Fruit fly (Drosophila melanogaster) whole organism, prepupa: Measurements from ENCODE around the gene spir.

Experiments used
- Blimp-1 ChIP-seq: fragments of 200-800 bp; sonication (Bioruptor generic); optimal IDR thresholded peaks from 3 replicates; lab custom pipeline; 2017; ENCODE audit warnings: missing biosample characterization, missing genetic modification characterization, mild to moderate bottlenecking, moderate library complexity, missing genetic modification reagents
- CG10631 ChIP-seq: fragments of 200-800 bp; sonication (Bioruptor generic); optimal IDR thresholded peaks from 2 replicates; lab custom pipeline; 2016; ENCODE audit warnings: missing biosample characterization, missing genetic modification characterization
- CG11762 ChIP-seq: fragments of 200-800 bp; sonication (Bioruptor generic); optimal IDR thresholded peaks from 3 replicates; lab custom pipeline; 2016; ENCODE audit warnings: missing biosample characterization, missing genetic modification characterization; ENCODE audit not compliant: insufficient read depth
- CG11902 ChIP-seq: fragments of 200-800 bp; sonication (Bioruptor generic); optimal IDR thresholded peaks from 3 replicates; lab custom pipeline; 2016; ENCODE audit warnings: missing biosample characterization, missing genetic modification characterization
- CG15336 ChIP-seq: fragments of 200-800 bp; sonication (Bioruptor generic); IDR thresholded peaks from 2 replicates; pipeline ENCODE4 v1.3.6; 2022; ENCODE audit warnings: missing biosample characterization, missing genetic modification characterization
- CG16779 ChIP-seq: fragments of 200-800 bp; sonication (Bioruptor generic); optimal IDR thresholded peaks from 3 replicates; lab custom pipeline; 2017; ENCODE audit warnings: missing biosample characterization, mild to moderate bottlenecking, missing genetic modification characterization
- CG31627 ChIP-seq: fragments of 200-800 bp; sonication (Bioruptor generic); optimal IDR thresholded peaks from 3 replicates; lab custom pipeline; 2016; ENCODE audit warnings: missing biosample characterization, missing genetic modification characterization
- CG34406 ChIP-seq: fragments of 200-800 bp; sonication (Bioruptor generic); optimal IDR thresholded peaks from 3 replicates; lab custom pipeline; 2016; ENCODE audit warnings: missing biosample characterization, missing genetic modification characterization
- CG4318 ChIP-seq: fragments of 200-800 bp; sonication (Bioruptor generic); optimal IDR thresholded peaks from 3 replicates; lab custom pipeline; 2017; ENCODE audit warnings: missing biosample characterization, mild to moderate bottlenecking, missing genetic modification characterization
- CG6163 ChIP-seq: fragments of 200-800 bp; sonication (Bioruptor generic); IDR thresholded peaks from 3 replicates; pipeline ENCODE4 v1.3.6; 2022; ENCODE audit warnings: missing biosample characterization, missing genetic modification characterization
- CG6854 ChIP-seq: fragments of 200-800 bp; sonication (Bioruptor generic); optimal IDR thresholded peaks from 2 replicates; lab custom pipeline; 2017; ENCODE audit warnings: missing biosample characterization, mild to moderate bottlenecking, missing genetic modification characterization
- CG7368 ChIP-seq: fragments of 200-800 bp; sonication (Bioruptor generic); optimal IDR thresholded peaks from 3 replicates; lab custom pipeline; 2016; ENCODE audit warnings: missing biosample characterization, missing genetic modification characterization
- CG8319 ChIP-seq: fragments of 200-800 bp; sonication (Bioruptor generic); optimal IDR thresholded peaks from 3 replicates; lab custom pipeline; 2016; ENCODE audit warnings: missing biosample characterization, missing genetic modification characterization
- CG8632 ChIP-seq: fragments of 200-800 bp; sonication (Bioruptor generic); optimal IDR thresholded peaks from 3 replicates; lab custom pipeline; 2016; ENCODE audit warnings: missing biosample characterization, missing genetic modification characterization
- Eip93F ChIP-seq: fragments of 200-800 bp; sonication (Bioruptor generic); optimal IDR thresholded peaks from 2 replicates; lab custom pipeline; 2016; ENCODE audit warnings: missing biosample characterization, mild to moderate bottlenecking, missing genetic modification characterization
- Hr39 ChIP-seq: fragments of 200-800 bp; sonication (Bioruptor generic); optimal IDR thresholded peaks from 2 replicates; lab custom pipeline; 2016; ENCODE audit warnings: missing biosample characterization, missing genetic modification characterization
- Hr4 ChIP-seq: fragments of 200-800 bp; sonication (Bioruptor generic); optimal IDR thresholded peaks from 3 replicates; lab custom pipeline; 2016; ENCODE audit warnings: missing biosample characterization, missing genetic modification characterization
- Met ChIP-seq: fragments of 200-800 bp; sonication (Bioruptor generic); optimal IDR thresholded peaks from 3 replicates; lab custom pipeline; 2016; ENCODE audit warnings: missing biosample characterization, missing genetic modification characterization
- OdsH ChIP-seq: fragments of 200-800 bp; sonication (Bioruptor generic); optimal IDR thresholded peaks from 3 replicates; lab custom pipeline; 2016; ENCODE audit warnings: missing biosample characterization, missing genetic modification characterization
- Sox14 ChIP-seq: fragments of 200-800 bp; sonication (Bioruptor generic); optimal IDR thresholded peaks from 3 replicates; lab custom pipeline; 2016; ENCODE audit warnings: missing biosample characterization, missing genetic modification characterization
- achi ChIP-seq: fragments of 200-800 bp; sonication (Bioruptor generic); optimal IDR thresholded peaks from 3 replicates; lab custom pipeline; 2016; ENCODE audit warnings: missing biosample characterization, missing genetic modification characterization
- acj6 ChIP-seq: fragments of 200-800 bp; sonication (Bioruptor generic); optimal IDR thresholded peaks from 3 replicates; lab custom pipeline; 2016; ENCODE audit warnings: missing biosample characterization, missing genetic modification characterization
- dac ChIP-seq: fragments of 200-800 bp; sonication (Bioruptor generic); optimal IDR thresholded peaks from 2 replicates; lab custom pipeline; 2017; ENCODE audit warnings: missing biosample characterization, mild to moderate bottlenecking, missing genetic modification characterization
- eg ChIP-seq: fragments of 200-800 bp; sonication (Bioruptor generic); IDR thresholded peaks from 3 replicates; pipeline ENCODE4 v1.3.6; 2022; ENCODE audit warnings: missing biosample characterization, missing genetic modification characterization
- esn ChIP-seq: fragments of 200-800 bp; sonication (Bioruptor generic); optimal IDR thresholded peaks from 2 replicates; lab custom pipeline; 2016; ENCODE audit warnings: missing biosample characterization, mild to moderate bottlenecking, missing genetic modification characterization, moderate library complexity
- fd85E ChIP-seq: fragments of 200-800 bp; sonication (Bioruptor generic); optimal IDR thresholded peaks from 3 replicates; lab custom pipeline; 2016; ENCODE audit warnings: missing biosample characterization, missing genetic modification characterization
- fkh ChIP-seq: fragments of 200-800 bp; sonication (Bioruptor generic); optimal IDR thresholded peaks from 3 replicates; lab custom pipeline; 2017; ENCODE audit warnings: missing biosample characterization, mild to moderate bottlenecking, missing genetic modification characterization, moderate library complexity
- lz ChIP-seq: fragments of 200-800 bp; sonication (Bioruptor generic); optimal IDR thresholded peaks from 3 replicates; lab custom pipeline; 2016; ENCODE audit warnings: missing biosample characterization, missing genetic modification characterization
- net ChIP-seq: fragments of 200-800 bp; sonication (Bioruptor generic); optimal IDR thresholded peaks from 3 replicates; lab custom pipeline; 2016; ENCODE audit warnings: missing biosample characterization, missing genetic modification characterization
- pdm3 ChIP-seq: fragments of 200-800 bp; sonication (Bioruptor generic); optimal IDR thresholded peaks from 3 replicates; lab custom pipeline; 2016; ENCODE audit warnings: missing biosample characterization, missing genetic modification characterization
- ss ChIP-seq, 2 experiments: fragments of 200-800 bp; sonication (Bioruptor generic); optimal IDR thresholded peaks; 2 replicates in 1 of 2; 3 replicates in 1 of 2; lab custom pipeline; 2017 to 2018; ENCODE audit warnings: mild to moderate bottlenecking in 2 of 2, missing biosample characterization in 2 of 2, missing genetic modification characterization in 2 of 2, moderate library complexity in 1 of 2
- vri ChIP-seq: fragments of 200-800 bp; sonication (Bioruptor generic); optimal IDR thresholded peaks from 3 replicates; lab custom pipeline; 2016; ENCODE audit warnings: missing biosample characterization, mild to moderate bottlenecking, missing genetic modification characterization

Gene spir

DNA sequence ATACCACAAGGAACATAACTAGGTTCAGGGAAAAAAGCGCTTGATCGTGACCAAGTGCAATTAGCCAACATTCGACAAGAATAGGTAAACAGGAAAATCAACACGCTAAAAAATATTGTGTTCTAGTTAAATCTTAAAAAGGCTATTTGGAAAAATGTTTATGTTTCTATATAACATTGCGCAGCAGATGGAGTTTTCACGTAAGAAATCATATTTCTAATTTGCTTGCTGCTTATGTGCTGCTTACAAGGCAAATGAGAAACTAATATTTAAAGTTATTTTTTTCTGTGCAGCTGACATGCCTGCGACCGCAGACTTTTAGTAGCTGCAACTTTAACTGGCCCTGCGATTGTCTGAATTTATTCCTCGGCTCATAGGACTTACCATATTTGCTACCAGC is 70.3 kb downstream of the spir start (continued):
- TF ChIP-seq achi (GFP tag; lab: Kevin White, UChicago) (peak; percentile 72), fd85E (GFP tag; lab: Kevin White, UChicago) (no peak), CG7368 (GFP tag; lab: Kevin White, UChicago) (peak; percentile 0), ss (GFP tag; optimal IDR thresholded peaks at IDR 0.05; lab: Kevin White, UChicago) (peak; percentile 81 to 98), esn (no peak), CG31627 (GFP tag; lab: Kevin White, UChicago) (no peak), acj6 (GFP tag; lab: Kevin White, UChicago) (peak; percentile 56), Hr4 (GFP tag; lab: Kevin White, UChicago) (peak; percentile 64), CG16779 (peak; percentile 52), eg (peak; percentile 61), Sox14 (peak; percentile 67), net (GFP tag; lab: Kevin White, UChicago) (peak; percentile 46), pdm3 (GFP tag; lab: Kevin White, UChicago) (peak; percentile 65), lz (GFP tag; lab: Kevin White, UChicago) (no peak), CG8319 (GFP tag; lab: Kevin White, UChicago) (no peak), CG4318 (GFP tag; lab: Kevin White, UChicago) (peak; percentile 44), CG11902 (GFP tag; lab: Kevin White, UChicago) (no peak), CG11762 (peak; percentile 28), CG10631 (peak; percentile 70), CG34406 (GFP tag; lab: Kevin White, UChicago) (peak; percentile 12), Hr39 (GFP tag; lab: Kevin White, UChicago) (no peak)

DNA sequence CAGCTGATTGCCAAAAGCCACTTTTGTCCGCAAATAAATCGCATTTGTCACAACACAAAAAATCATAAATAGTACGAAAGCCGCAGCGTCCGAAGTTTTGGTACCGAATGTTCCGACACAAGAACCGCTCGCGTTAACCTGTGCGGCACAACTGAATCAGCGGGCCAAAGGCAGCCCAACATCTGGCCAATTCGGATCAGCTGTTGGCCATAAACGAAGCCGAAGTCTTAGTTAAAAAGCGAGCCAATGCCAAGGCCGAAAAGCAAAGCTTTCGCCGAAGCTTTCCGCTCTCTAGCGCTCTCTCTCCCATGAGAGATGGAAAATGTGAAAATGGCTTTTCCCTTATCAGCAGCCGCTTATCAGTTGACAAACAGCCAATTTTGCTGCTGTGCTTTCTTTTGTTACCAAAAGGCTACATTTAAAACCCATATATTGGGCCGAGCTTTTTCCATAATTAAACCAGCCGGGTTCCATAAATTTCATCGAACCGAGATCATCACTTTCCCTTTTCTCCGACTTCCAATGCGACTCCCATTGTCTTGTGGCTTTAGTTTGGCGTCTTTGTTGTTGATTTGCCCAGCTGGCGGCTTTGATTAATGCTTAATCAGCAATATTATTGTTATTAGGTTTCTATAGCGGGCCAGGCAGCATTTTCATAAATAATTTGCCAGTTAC is 71.3 kb downstream of the spir start, which contains the start of gene CG16798:
TSS of gene CG16798 (minus strand) at position 216 of the 675 bp plus-strand sequence.
- no peak for TF ChIP-seq dac (GFP tag; lab: Kevin White, UChicago)
- TF ChIP-seq OdsH (GFP tag; lab: Kevin White, UChicago), result no peak
- TF ChIP-seq fd85E (GFP tag; lab: Kevin White, UChicago), result no peak
- TF ChIP-seq CG15336 (GFP tag; lab: Robert Waterston, UW), result 0 out of 2 replicates have a peak, but pooled peaks have one; percentile 7
- no peak for TF ChIP-seq eg
- TF ChIP-seq Blimp-1 (GFP tag; lab: Kevin White, UChicago), result peak; percentile 47
- no peak for TF ChIP-seq vri (GFP tag; lab: Kevin White, UChicago)

DNA sequence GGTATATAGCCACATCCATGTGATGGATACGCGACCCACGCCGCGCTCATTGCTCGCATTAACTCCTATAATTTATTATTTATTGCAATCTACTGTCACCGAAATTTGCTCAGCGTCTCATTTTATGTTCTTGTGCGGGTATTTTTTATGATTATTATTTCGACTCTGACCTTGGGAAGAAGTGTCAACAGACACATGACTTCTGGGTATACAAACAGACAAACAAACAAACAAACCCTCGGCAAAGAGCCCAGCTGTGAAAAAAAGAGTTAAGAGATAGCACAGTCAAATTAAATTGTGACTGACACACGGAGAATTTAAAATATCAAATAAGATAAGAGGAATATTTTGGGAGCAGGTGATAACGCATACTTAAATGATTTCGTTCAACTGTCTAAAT is 79.0 kb downstream of the spir start:
- TF ChIP-seq vri (GFP tag; lab: Kevin White, UChicago) (peak; percentile 24), Eip93F (GFP tag; lab: Kevin White, UChicago) (no peak), fkh (GFP tag; lab: Kevin White, UChicago) (peak; percentile 81)

DNA sequence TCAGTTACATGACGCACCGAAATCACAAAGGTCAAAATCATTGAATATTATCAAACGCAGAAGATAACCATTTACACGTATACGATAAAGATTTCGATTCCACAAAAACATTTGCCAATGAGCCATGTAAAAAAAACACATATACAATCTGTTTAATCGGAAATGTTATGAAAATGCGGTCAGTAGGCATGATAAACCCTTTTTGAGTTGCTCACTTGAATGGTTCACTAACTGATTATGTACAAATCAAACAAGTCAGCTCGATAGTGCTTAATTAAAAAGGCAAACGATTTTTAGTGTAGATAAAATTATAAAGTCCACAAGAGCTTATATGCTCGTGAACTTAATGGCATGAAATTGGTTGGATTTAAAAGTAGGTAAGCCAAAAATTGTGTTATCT is 86.0 kb downstream of the spir start:
- TF ChIP-seq OdsH (GFP tag; lab: Kevin White, UChicago) (no peak), ss (GFP tag; optimal IDR thresholded peaks at IDR 0.05; lab: Kevin White, UChicago) (no peak), CG8632 (no peak), CG6163 (GFP tag; lab: Robert Waterston, UW) (no peak), Met (GFP tag; lab: Kevin White, UChicago) (no peak), Eip93F (GFP tag; lab: Kevin White, UChicago) (no peak), CG6854 (GFP tag; lab: Kevin White, UChicago) (no peak), achi (GFP tag; lab: Kevin White, UChicago) (no peak), net (GFP tag; lab: Kevin White, UChicago) (no peak), Hr4 (GFP tag; lab: Kevin White, UChicago) (no peak)
